Worm (Caenorhabditis elegans): ENCODE measurements around the gene R02D5.6.

The R02D5.6 gene

DNA sequence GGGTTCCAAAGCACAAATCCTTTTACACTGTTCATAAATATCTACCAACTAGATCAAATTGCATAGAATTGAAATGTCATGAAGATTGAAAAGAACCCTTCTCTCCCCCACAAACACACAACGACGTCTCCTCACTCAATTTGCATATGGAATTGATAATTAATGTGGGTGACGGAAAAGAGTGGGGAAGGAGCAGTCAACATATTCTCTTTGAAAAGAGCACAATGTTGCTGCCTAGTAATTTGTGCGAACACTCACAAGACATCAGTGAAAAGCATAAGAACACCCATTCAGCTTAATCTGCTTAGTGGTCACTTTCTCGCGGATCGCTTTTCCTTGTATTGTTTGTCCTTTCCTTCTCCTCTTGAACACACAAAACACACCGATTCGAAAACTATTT lies 21.5 kb downstream of the R02D5.6 start:
- TF ChIP-seq skn-1 (tag; optimal IDR thresholded peaks at IDR 0.05) (no peak), nhr-237 (tag; optimal IDR thresholded peaks at IDR 0.05) (no peak), nhr-129 (tag; optimal IDR thresholded peaks at IDR 0.05) (no peak), sem-4 (tag; optimal IDR thresholded peaks at IDR 0.05) (no peak), dmd-4 (tag; optimal IDR thresholded peaks at IDR 0.05) (no peak), unc-55 (GFP tag; optimal IDR thresholded peaks at IDR 0.05) (no peak), Y55F3AM.14 (GFP tag; optimal IDR thresholded peaks at IDR 0.05) (no peak), crh-2 (tag; optimal IDR thresholded peaks at IDR 0.05) (no peak), ama-1 (optimal IDR thresholded peaks at IDR 0.05) (no peak), ceh-16 (tag; optimal IDR thresholded peaks at IDR 0.05) (no peak), peb-1 (tag; optimal IDR thresholded peaks at IDR 0.05) (no peak), sma-3 (GFP tag; optimal IDR thresholded peaks at IDR 0.05) (no peak), ztf-11 (tag; optimal IDR thresholded peaks at IDR 0.05) (no peak), fos-1 (tag; optimal IDR thresholded peaks at IDR 0.05) (no peak), F13H6.1 (tag; optimal IDR thresholded peaks at IDR 0.05) (no peak), C34F6.9 (tag; optimal IDR thresholded peaks at IDR 0.05) (no peak)

- TF ChIP-seq ama-1 (optimal IDR thresholded peaks at IDR 0.05) (no peak), R02D3.7 (tag; optimal IDR thresholded peaks at IDR 0.05) (no peak), sem-4 (tag; optimal IDR thresholded peaks at IDR 0.05) (peak; percentile 21), mbf-1 (tag; optimal IDR thresholded peaks at IDR 0.05) (no peak), ztf-4 (tag; optimal IDR thresholded peaks at IDR 0.05) (no peak), elt-3 (tag; optimal IDR thresholded peaks at IDR 0.05) (no peak), nhr-12 (tag; optimal IDR thresholded peaks at IDR 0.05) (no peak), blmp-1 (tag; optimal IDR thresholded peaks at IDR 0.05; ENCODE audit: insufficient read depth) (peak; percentile 77), egl-27 (tag; optimal IDR thresholded peaks at IDR 0.05) (no peak), nhr-129 (tag; optimal IDR thresholded peaks at IDR 0.05) (no peak), unc-55 (GFP tag; optimal IDR thresholded peaks at IDR 0.05) (no peak), sma-9 (GFP tag; optimal IDR thresholded peaks at IDR 0.05) (no peak), sma-9 (tag; optimal IDR thresholded peaks at IDR 0.05) (no peak), lin-39 (tag; optimal IDR thresholded peaks at IDR 0.05) (no peak), fos-1 (tag; optimal IDR thresholded peaks at IDR 0.05) (no peak), nhr-21 (tag; optimal IDR thresholded peaks at IDR 0.05) (no peak), elt-1 (tag; optimal IDR thresholded peaks at IDR 0.05) (no peak), snpc-4 (tag; optimal IDR thresholded peaks at IDR 0.05) (no peak), lin-13 (GFP tag; optimal IDR thresholded peaks at IDR 0.05) (no peak), ceh-82 (tag; optimal IDR thresholded peaks at IDR 0.05) (no peak), crh-2 (tag; optimal IDR thresholded peaks at IDR 0.05) (no peak), unc-62 (GFP tag; optimal IDR thresholded peaks at IDR 0.05) (no peak), C34F6.9 (tag; optimal IDR thresholded peaks at IDR 0.05) (peak; percentile 17), F13H6.1 (tag; optimal IDR thresholded peaks at IDR 0.05) (no peak)
These were observed 22.4 kb downstream of the R02D5.6 start for ce11 chrV:14495493-14495892.

DNA sequence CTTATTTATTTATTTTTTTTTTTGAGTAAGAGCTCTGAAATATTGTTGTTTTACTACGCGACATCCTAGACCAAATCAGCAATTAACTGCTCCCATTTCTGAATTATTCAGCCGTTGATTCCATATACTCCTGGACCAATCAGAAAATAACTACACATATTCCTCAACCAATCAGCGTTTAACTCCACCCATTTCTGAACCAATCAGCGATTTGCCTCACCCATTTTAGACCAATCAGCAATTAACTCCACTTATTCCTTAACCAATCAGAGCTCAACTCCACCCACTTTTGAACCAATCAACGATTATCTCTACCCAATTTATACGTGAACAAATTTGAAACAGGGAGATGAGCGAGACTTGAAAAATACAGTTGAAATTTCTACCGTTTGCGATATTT lies 24.2 kb downstream of the R02D5.6 start:
- TF ChIP-seq crh-2 (tag; optimal IDR thresholded peaks at IDR 0.05) (no peak), ceh-82 (tag; optimal IDR thresholded peaks at IDR 0.05) (no peak), lsy-2 (tag; optimal IDR thresholded peaks at IDR 0.05) (no peak), ztf-11 (tag; optimal IDR thresholded peaks at IDR 0.05) (no peak), Y55F3AM.14 (GFP tag; optimal IDR thresholded peaks at IDR 0.05) (no peak), aly-2 (tag; optimal IDR thresholded peaks at IDR 0.05) (no peak), nhr-25 (tag; optimal IDR thresholded peaks at IDR 0.05) (no peak), unc-55 (GFP tag; optimal IDR thresholded peaks at IDR 0.05) (no peak), zag-1 (tag; optimal IDR thresholded peaks at IDR 0.05) (no peak), elt-3 (tag; optimal IDR thresholded peaks at IDR 0.05) (no peak), egl-27 (tag; optimal IDR thresholded peaks at IDR 0.05) (no peak)

DNA sequence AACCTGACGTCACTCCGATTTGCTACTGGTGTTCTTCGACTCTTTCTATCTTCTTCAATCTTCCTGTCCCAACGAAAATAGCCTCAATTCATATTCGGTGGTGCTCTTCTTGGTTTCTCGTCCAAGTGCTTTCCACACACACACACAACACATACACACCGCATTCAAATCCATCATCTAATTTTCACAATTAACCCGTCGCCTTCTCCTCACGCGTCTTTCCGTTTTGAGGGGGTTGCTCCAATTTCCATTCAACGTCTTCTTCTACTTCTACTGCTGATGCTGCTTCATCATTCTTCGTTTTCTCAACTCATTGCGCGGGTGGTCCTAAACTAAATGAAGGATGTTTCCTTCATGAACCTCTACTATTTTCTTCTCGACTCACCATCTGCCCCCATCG lies 26.8 kb downstream of the R02D5.6 start:
- TF ChIP-seq gmeb-1 (tag; optimal IDR thresholded peaks at IDR 0.05) (no peak), lsy-2 (tag; optimal IDR thresholded peaks at IDR 0.05) (no peak), fos-1 (tag; optimal IDR thresholded peaks at IDR 0.05) (no peak), snpc-4 (tag; optimal IDR thresholded peaks at IDR 0.05) (no peak), nhr-11 (tag; optimal IDR thresholded peaks at IDR 0.05) (no peak), elt-3 (tag; optimal IDR thresholded peaks at IDR 0.05) (no peak)

Data from whole organism, L2 larva.